Fruit fly (Drosophila melanogaster) whole organism, larva: Measurements from ENCODE around the gene btz.

Source experiments
- noc ChIP-seq: fragments of 200-800 bp; sonication (Bioruptor generic); optimal IDR thresholded peaks from 3 replicates; lab custom pipeline; 2019; ENCODE audit warnings: missing biosample characterization, mild to moderate bottlenecking, missing genetic modification characterization, moderate library complexity

btz gene

DNA sequence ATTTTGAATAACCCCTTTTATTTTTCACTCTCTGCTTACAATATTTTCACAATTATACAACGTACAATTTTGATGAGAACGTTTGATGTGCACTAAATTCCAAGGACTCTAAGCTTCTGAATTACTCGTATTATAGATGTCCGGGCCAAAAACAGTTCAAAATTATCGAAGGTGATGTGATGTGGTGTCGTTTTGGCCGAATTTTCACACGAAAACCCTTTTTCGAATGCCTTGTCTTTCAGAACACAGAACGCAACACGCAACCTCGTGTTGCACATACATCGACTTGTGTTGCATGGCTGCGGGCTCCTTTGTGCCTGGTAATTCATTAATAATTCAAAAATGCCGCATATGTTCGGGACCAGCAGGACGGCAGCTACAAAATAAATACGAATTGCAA is 12.1 kb upstream of the btz start, which contains the start of gene CG31055:
Gene CG31055 (minus strand): TSS at position 101 of the 400 bp plus-strand sequence.
- no peak for TF ChIP-seq noc (tag; lab: Kevin White, UChicago)

dm6 chr3R:27692645-27693307 is 7.4 kb upstream of the btz start:
- TF ChIP-seq noc (tag; lab: Kevin White, UChicago) = no peak

dm6 chr3R:27694018-27694417 is 6.1 kb upstream of the btz start, which contains the start of gene CG43319:
TSS of gene CG43319 (plus strand) at chr3R:27694318.
- no peak for TF ChIP-seq noc (tag; lab: Kevin White, UChicago)

dm6 chr3R:27694583-27694982 is 5.6 kb upstream of the btz start, which contains the start of gene Acp98AB:
TSS of gene Acp98AB (plus strand) at chr3R:27694883.
- no peak for TF ChIP-seq noc (tag; lab: Kevin White, UChicago)

- no peak for TF ChIP-seq noc (tag; lab: Kevin White, UChicago)
These were observed 5.1 kb upstream of the btz start, which contains the start of gene HSPBAP1 for dm6 chr3R:27695019-27695418. TSS of gene HSPBAP1 (plus strand) at chr3R:27695235.

- no peak for TF ChIP-seq noc (tag; lab: Kevin White, UChicago)
These were observed 477 bp upstream of the btz start, which contains the start of gene ALiX for dm6 chr3R:27699540-27700228. TSS of gene ALiX (minus strand) at chr3R:27700110.

DNA sequence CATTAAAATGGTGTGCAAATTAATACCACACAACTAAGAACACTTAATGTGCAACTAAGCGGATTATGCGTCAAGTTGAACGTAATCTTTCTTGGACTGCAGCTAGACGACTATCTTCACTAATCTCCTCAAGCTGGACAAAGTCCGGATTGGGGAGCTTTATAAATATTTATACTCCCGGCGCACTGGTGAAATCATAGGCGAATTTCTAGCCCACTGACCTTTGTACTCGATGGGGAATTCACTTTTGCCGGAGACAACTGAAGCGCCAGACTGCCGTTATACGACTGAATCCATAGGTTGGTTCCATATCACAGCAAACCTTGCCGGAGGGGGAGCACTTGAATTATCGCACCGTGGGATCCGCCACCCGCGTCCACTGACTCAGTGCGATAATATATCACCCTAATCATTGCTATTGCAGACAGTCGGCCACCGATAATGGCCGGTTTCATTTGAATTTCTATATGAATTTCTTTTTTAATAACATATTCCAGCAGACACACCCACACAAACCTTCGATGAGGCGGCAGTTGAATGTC is 5.9 kb downstream of the btz start:
- no peak for TF ChIP-seq noc (tag; lab: Kevin White, UChicago)

- peak; percentile 73 for TF ChIP-seq noc (tag; lab: Kevin White, UChicago)
These were observed 6.5 kb downstream of the btz start, which contains the start of the genes CROT and CG12877 for dm6 chr3R:27706581-27707181. TSS of gene CROT (minus strand) at chr3R:27706751. TSS of gene CG12877 (plus strand) at chr3R:27707100.

- no peak for TF ChIP-seq noc (tag; lab: Kevin White, UChicago)
These were observed 36.3 kb downstream of the btz start, which contains the start of gene Ets98B for dm6 chr3R:27736367-27737005. TSS of gene Ets98B (plus strand) at chr3R:27736538.

DNA sequence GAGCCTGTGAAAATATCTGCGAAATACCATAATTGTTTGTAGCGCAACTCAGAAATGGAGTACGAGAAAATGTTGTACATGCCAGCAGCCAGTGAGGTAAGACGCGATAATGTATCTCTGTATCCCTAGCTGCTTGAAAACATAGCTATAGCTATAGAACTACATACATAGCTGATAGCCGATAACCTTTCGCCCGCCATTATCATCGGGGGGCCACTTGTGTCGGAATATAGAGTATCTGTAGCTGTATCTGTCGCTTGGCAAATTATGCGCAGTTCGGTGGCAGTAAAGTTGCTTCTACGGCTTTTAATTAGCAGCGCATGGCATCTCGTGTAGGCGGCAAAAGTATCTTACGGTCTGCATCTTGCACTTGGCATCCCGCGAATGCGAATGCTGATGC is 36.9 kb downstream of the btz start:
- no peak for TF ChIP-seq noc (tag; lab: Kevin White, UChicago)

dm6 chr3R:27738287-27738686 is 38.1 kb downstream of the btz start:
- no peak for TF ChIP-seq noc (tag; lab: Kevin White, UChicago)

- no peak for TF ChIP-seq noc (tag; lab: Kevin White, UChicago)
These were observed 39.8 kb downstream of the btz start for dm6 chr3R:27739999-27740398.

DNA sequence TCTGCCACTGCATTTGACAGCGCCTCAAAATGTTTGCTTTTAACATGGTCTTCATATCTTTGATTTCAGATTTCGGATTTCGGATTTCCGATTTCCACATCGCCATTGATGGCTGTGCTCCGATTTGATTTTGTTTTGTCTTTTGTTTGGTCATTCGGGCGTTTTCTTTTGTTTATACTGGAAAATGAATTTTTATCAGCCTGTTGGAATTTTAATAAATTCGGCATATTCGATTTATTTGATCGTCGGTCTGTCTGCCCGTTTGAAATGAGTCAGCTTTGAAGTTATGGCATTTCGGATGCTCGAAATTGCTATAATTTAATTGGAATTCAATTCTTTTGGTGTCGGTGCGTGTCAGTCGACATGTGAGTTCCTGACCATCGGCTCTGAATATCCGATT is 40.5 kb downstream of the btz start:
- no peak for TF ChIP-seq noc (tag; lab: Kevin White, UChicago)
